Worm (Caenorhabditis elegans) whole organism, young adult: Measurements from ENCODE around the gene K02E2.7.
A peak's percentile ranks its signal among the peaks of the same experiment; 100 is the strongest.

Experiments used
- B0336.3 ChIP-seq: fragments of 200-800 bp; sonication (Bioruptor generic); IDR thresholded peaks from 2 replicates; pipeline ENCODE4 v1.3.6; 2022; ENCODE audit warnings: missing genetic modification characterization, missing compliant biosample characterization
- C06A6.2 ChIP-seq: fragments of 200-800 bp; sonication (Bioruptor generic); conservative IDR thresholded peaks from 2 replicates; pipeline ENCODE4 v1.3.6; 2022; ENCODE audit warnings: missing genetic modification characterization, missing compliant biosample characterization
- F57C9.4 ChIP-seq: sonication (generic microtip); optimal IDR thresholded peaks from 2 replicates; lab custom pipeline; 2017; ENCODE audit warnings: mild to moderate bottlenecking, missing genetic modification characterization, missing compliant biosample characterization
- K11D2.4 ChIP-seq: fragments of 200-800 bp; sonication (Bioruptor generic); IDR thresholded peaks from 2 replicates; pipeline ENCODE4 v1.3.6; 2022; ENCODE audit warnings: missing genetic modification reagents, missing genetic modification characterization, missing compliant biosample characterization
- T26A5.8 ChIP-seq: sonication (generic microtip); optimal IDR thresholded peaks from 2 replicates; lab custom pipeline; 2016; ENCODE audit warnings: missing genetic modification characterization, missing compliant biosample characterization
- Y53G8AR.9 ChIP-seq: fragments of 200-800 bp; sonication (Bioruptor generic); conservative IDR thresholded peaks from 2 replicates; pipeline ENCODE4 v1.3.6; 2022; ENCODE audit warnings: missing genetic modification reagents, missing genetic modification characterization, missing compliant biosample characterization
- Y67H2A.10 ChIP-seq: fragments of 200-800 bp; sonication (Bioruptor generic); conservative IDR thresholded peaks from 2 replicates; pipeline ENCODE4 v1.3.6; 2022; ENCODE audit warnings: missing genetic modification reagents, missing genetic modification characterization, missing compliant biosample characterization
- Y95B8A.8 ChIP-seq: fragments of 200-800 bp; sonication (Bioruptor generic); IDR thresholded peaks from 2 replicates; pipeline ENCODE4 v1.3.6; 2022; ENCODE audit warnings: missing genetic modification reagents, missing genetic modification characterization, missing compliant biosample characterization
- ZK185.1 ChIP-seq: sonication (generic microtip); optimal IDR thresholded peaks from 2 replicates; lab custom pipeline; 2016; ENCODE audit warnings: mild to moderate bottlenecking, missing genetic modification characterization, missing compliant biosample characterization; ENCODE audit not compliant: poor library complexity, severe bottlenecking
- ama-1 ChIP-seq, 3 experiments: fragments of 150-350 bp in 1 of 3; sonication (generic microtip) in 2 of 3; optimal IDR thresholded peaks; 2 replicates each; lab custom pipeline; 2014 to 2018; ENCODE audit warnings: missing biosample characterization in 2 of 3, missing genetic modification characterization in 2 of 3, missing genetic modification reagents in 2 of 3
- aptf-3 ChIP-seq: fragments of 200-800 bp; sonication (Bioruptor generic); IDR thresholded peaks from 2 replicates; pipeline ENCODE4 v1.3.6; 2022; ENCODE audit warnings: missing genetic modification characterization, missing compliant biosample characterization
- atf-7 ChIP-seq: sonication (generic microtip); optimal IDR thresholded peaks from 2 replicates; lab custom pipeline; 2017; ENCODE audit warnings: mild to moderate bottlenecking, missing genetic modification characterization, missing compliant biosample characterization
- attf-5 ChIP-seq: fragments of 200-800 bp; sonication (Bioruptor generic); optimal IDR thresholded peaks from 2 replicates; lab custom pipeline; 2018; ENCODE audit warnings: mild to moderate bottlenecking, missing genetic modification characterization, missing compliant biosample characterization
- cebp-1 ChIP-seq, 2 experiments: fragments of 200-800 bp in 1 of 2; sonication (Bioruptor generic) in 1 of 2; sonication (generic microtip) in 1 of 2; IDR thresholded peaks in 1 of 2; optimal IDR thresholded peaks in 1 of 2; 2 replicates each; pipeline versions ENCODE4 v1.3.6 to Lab custom; 2017 to 2022; ENCODE audit warnings: missing compliant biosample characterization in 2 of 2, missing genetic modification characterization in 2 of 2, mild to moderate bottlenecking in 1 of 2, missing genetic modification reagents in 1 of 2, moderate library complexity in 1 of 2
- ceh-27 ChIP-seq: fragments of 200-800 bp; sonication (Bioruptor generic); optimal IDR thresholded peaks from 2 replicates; lab custom pipeline; 2018; ENCODE audit warnings: mild to moderate bottlenecking, missing genetic modification characterization, moderate library complexity, missing compliant biosample characterization
- ceh-79 ChIP-seq: sonication (generic microtip); optimal IDR thresholded peaks from 2 replicates; lab custom pipeline; 2017; ENCODE audit warnings: mild to moderate bottlenecking, missing genetic modification characterization, missing compliant biosample characterization
- ceh-91 ChIP-seq: fragments of 200-800 bp; sonication (Bioruptor generic); IDR thresholded peaks from 2 replicates; pipeline ENCODE4 v1.3.6; 2022; ENCODE audit warnings: missing genetic modification reagents, missing genetic modification characterization, missing compliant biosample characterization
- chd-7 ChIP-seq: sonication (generic microtip); optimal IDR thresholded peaks from 2 replicates; lab custom pipeline; 2016; ENCODE audit warnings: mild to moderate bottlenecking, missing genetic modification characterization, moderate library complexity, missing compliant biosample characterization
- dox-1 ChIP-seq: fragments of 200-800 bp; sonication (Bioruptor generic); IDR thresholded peaks from 2 replicates; pipeline ENCODE4 v1.3.6; 2022; ENCODE audit warnings: missing genetic modification reagents, missing genetic modification characterization, missing compliant biosample characterization
- efl-1 ChIP-seq: fragments of 150-350 bp; optimal IDR thresholded peaks from 2 replicates; lab custom pipeline; 2014; ENCODE audit warnings: missing biosample characterization, missing genetic modification reagents, missing genetic modification characterization
- egl-44 ChIP-seq: fragments of 200-800 bp; sonication (Bioruptor generic); IDR thresholded peaks from 2 replicates; pipeline ENCODE4 v1.3.6; 2022; ENCODE audit warnings: missing genetic modification reagents, missing genetic modification characterization, missing compliant biosample characterization
- ets-4 ChIP-seq: fragments of 200-800 bp; sonication (Bioruptor generic); optimal IDR thresholded peaks from 2 replicates; lab custom pipeline; 2018; ENCODE audit warnings: mild to moderate bottlenecking, missing genetic modification characterization, missing compliant biosample characterization
- hlh-26 ChIP-seq: fragments of 200-800 bp; sonication (Bioruptor generic); conservative IDR thresholded peaks from 2 replicates; pipeline ENCODE4 v1.3.6; 2022; ENCODE audit warnings: missing genetic modification reagents, missing genetic modification characterization, missing compliant biosample characterization
- hmg-1.2 ChIP-seq: fragments of 200-800 bp; sonication (Bioruptor generic); IDR thresholded peaks from 2 replicates; pipeline ENCODE4 v1.3.6; 2022; ENCODE audit warnings: missing genetic modification reagents, missing genetic modification characterization, missing compliant biosample characterization
- let-526 ChIP-seq: fragments of 200-800 bp; sonication (Bioruptor generic); IDR thresholded peaks from 2 replicates; pipeline ENCODE4 v1.3.6; 2022; ENCODE audit warnings: missing genetic modification reagents, missing genetic modification characterization, missing compliant biosample characterization
- lin-54 ChIP-seq: fragments of 200-800 bp; sonication (Bioruptor generic); optimal IDR thresholded peaks from 2 replicates; lab custom pipeline; 2018; ENCODE audit warnings: mild to moderate bottlenecking, missing genetic modification characterization, missing compliant biosample characterization
- madf-8 ChIP-seq: fragments of 200-800 bp; sonication (Bioruptor generic); conservative IDR thresholded peaks from 2 replicates; pipeline ENCODE4 v1.3.6; 2022; ENCODE audit warnings: missing genetic modification reagents, missing genetic modification characterization, missing compliant biosample characterization
- nfya-1 ChIP-seq: sonication (generic microtip); optimal IDR thresholded peaks from 2 replicates; lab custom pipeline; 2017; ENCODE audit warnings: antibody characterized with exemption, missing compliant biosample characterization, missing genetic modification characterization, borderline replicate concordance; ENCODE audit not compliant: insufficient read depth
- nfyb-1 ChIP-seq: fragments of 200-800 bp; sonication (Bioruptor generic); IDR thresholded peaks from 2 replicates; pipeline ENCODE4 v1.3.6; 2022; ENCODE audit warnings: missing genetic modification reagents, missing genetic modification characterization, missing compliant biosample characterization
- nhr-80 ChIP-seq: sonication (generic microtip); optimal IDR thresholded peaks from 2 replicates; lab custom pipeline; 2016; ENCODE audit warnings: missing genetic modification characterization, missing compliant biosample characterization
- pbrm-1 ChIP-seq: fragments of 200-800 bp; sonication (Bioruptor generic); IDR thresholded peaks from 2 replicates; pipeline ENCODE4 v1.3.6; 2022; ENCODE audit warnings: missing genetic modification reagents, missing genetic modification characterization, missing compliant biosample characterization
- rcor-1 ChIP-seq: fragments of 200-800 bp; sonication (Bioruptor generic); IDR thresholded peaks from 2 replicates; pipeline ENCODE4 v1.3.6; 2022; ENCODE audit warnings: missing genetic modification reagents, missing genetic modification characterization, missing compliant biosample characterization
- rpc-1 ChIP-seq, 2 experiments: fragments of 150-350 bp in 1 of 2; sonication (generic microtip) in 1 of 2; optimal IDR thresholded peaks; 2 replicates each; lab custom pipeline; 2014 to 2018; ENCODE audit warnings: missing biosample characterization in 1 of 2, missing genetic modification characterization in 1 of 2, missing genetic modification reagents in 1 of 2, missing genotype in 1 of 2
- snpc-1.3 ChIP-seq: sonication (generic microtip); optimal IDR thresholded peaks from 2 replicates; lab custom pipeline; 2017; ENCODE audit warnings: missing genetic modification characterization, mild to moderate bottlenecking, missing compliant biosample characterization, antibody characterized with exemption, moderate library complexity, missing genotype, missing genetic modification reagents; ENCODE audit not compliant: insufficient read depth
- somi-1 ChIP-seq: fragments of 200-800 bp; sonication (Bioruptor generic); optimal IDR thresholded peaks from 2 replicates; lab custom pipeline; 2018; ENCODE audit warnings: mild to moderate bottlenecking, missing genetic modification characterization, missing compliant biosample characterization
- ztf-26 ChIP-seq: sonication (generic microtip); optimal IDR thresholded peaks from 2 replicates; lab custom pipeline; 2017; ENCODE audit warnings: missing genetic modification characterization, missing compliant biosample characterization
- ztf-3 ChIP-seq: fragments of 200-800 bp; sonication (Bioruptor generic); optimal IDR thresholded peaks from 2 replicates; lab custom pipeline; 2018; ENCODE audit warnings: mild to moderate bottlenecking, missing genetic modification characterization, missing compliant biosample characterization

K02E2.7 gene

DNA sequence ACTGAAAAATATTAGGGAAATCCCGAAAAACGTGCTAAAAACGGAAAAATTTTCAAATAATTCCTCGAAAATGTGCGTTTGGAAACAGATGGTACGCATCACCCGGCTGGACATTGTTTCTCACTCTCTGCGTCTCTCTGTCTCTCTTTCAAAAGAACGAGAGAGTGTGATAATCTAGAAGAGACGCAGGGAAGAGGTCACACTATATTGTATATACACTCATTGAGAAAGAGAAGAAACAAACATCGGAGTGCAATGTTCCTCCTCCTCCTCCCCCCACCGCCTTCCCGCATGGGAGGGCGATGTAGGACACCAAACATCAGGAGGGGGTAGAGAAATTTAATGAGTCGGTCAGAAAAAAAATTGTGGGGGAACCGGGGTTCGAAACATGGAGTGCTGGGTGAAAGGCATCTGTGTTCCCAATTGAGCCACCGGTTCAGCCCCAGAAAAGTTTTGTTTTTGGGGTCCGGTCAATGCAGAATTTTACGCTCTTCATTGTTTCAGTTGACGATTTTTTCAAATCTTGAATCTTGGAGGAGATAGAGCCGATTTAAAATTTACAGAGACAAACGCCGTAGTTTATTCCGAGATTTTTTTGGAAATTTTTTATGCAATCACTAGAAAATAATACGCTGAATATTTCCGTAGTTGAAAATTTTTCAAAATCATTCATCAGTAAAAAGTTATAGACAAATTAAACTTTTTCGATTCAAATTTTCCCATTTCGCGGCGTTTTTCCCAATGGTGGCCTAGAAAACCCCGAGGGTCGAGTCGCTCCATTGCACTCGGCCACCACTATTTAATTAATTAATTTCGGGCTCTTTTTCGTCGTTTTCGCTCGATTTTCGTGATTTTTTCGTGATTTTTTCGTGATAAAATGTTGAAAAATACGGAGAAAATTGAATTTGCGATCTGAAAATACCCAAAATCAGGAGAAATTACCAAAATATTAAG is 37.7 kb upstream of the K02E2.7 start (continued):
- no peak for TF ChIP-seq cebp-1 (GFP tag; IDR thresholded peaks at IDR 0.05; lab: Robert Waterston, UW)
- TF ChIP-seq cebp-1 (tag; optimal IDR thresholded peaks at IDR 0.05; lab: Kevin White, UChicago) = peak; percentile 33
- TF ChIP-seq F57C9.4 (tag; lab: Kevin White, UChicago) = no peak

DNA sequence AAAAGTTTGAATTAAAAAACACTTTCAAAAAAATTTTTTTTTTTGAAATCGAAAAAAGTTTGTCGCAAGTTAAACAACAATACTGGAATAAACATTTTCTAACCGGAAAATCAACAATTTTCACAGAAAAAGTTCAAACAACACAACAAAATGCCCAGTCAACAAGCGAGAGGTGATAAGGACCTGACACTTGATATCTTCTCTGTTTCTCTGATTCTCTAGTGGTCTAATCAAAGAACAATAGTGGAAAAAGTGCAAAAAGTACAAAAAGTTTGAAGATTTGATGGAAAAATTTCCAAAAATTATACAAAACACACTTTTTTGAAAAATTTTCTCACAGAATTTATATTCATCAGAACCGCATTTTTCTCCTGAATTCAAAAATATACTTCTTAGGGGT is 36.6 kb upstream of the K02E2.7 start:
- TF ChIP-seq dox-1 (GFP tag; lab: Robert Waterston, UW) = no peak
- TF ChIP-seq nhr-80 (tag; lab: Kevin White, UChicago) = peak; percentile 29
- TF ChIP-seq, all 124 proteins: peak for 1

- TF ChIP-seq nfya-1 = no peak
- no peak for TF ChIP-seq ZK185.1
Observed at ce11 chrV:20422738-20423137, 35.9 kb upstream of the K02E2.7 start.

DNA sequence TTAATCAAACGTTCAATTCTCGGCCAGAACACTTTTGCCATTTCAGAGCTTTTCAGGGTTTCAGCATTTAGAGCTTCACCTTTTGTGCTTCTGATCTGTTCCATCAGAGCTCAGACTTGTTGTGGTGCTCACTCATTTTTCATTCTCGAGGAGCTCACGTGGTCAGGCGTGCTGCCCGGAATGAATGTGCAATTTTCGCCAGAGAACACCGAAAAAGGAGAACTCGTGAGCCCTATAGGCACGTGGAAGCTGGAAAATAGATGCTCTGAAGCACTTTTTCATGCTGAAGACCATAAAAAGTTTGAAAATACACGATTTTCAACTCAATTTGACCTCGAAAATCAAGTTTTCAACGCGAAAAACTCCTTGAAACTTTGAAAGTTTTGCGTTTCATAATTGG is 32.8 kb upstream of the K02E2.7 start:
- TF ChIP-seq atf-7 (no peak), rpc-1 (optimal IDR thresholded peaks at IDR 0.05; lab: Kevin White, UChicago) (no peak), rpc-1 (tag; optimal IDR thresholded peaks at IDR 0.05; lab: Kevin White, UChicago) (no peak), Y95B8A.8 (GFP tag; lab: Robert Waterston, UW) (0 out of 2 replicates have a peak, but pooled peaks have one; percentile 37), rcor-1 (GFP tag; lab: Robert Waterston, UW) (no peak), ztf-3 (GFP tag; lab: Kevin White, UChicago) (no peak), efl-1 (GFP tag; lab: Kevin White, UChicago) (no peak), snpc-1.3 (no peak), ceh-91 (GFP tag; lab: Robert Waterston, UW) (no peak), cebp-1 (GFP tag; IDR thresholded peaks at IDR 0.05; lab: Robert Waterston, UW) (no peak), cebp-1 (tag; optimal IDR thresholded peaks at IDR 0.05; lab: Kevin White, UChicago) (peak; percentile 7), ceh-79 (tag; lab: Kevin White, UChicago) (no peak), ama-1 (optimal IDR thresholded peaks at IDR 0.05; lab: Kevin White, UChicago) (no peak), ama-1 (GFP tag; optimal IDR thresholded peaks at IDR 0.05; lab: Kevin White, UChicago) (no peak), madf-8 (no peak)

- TF ChIP-seq somi-1 (GFP tag; lab: Kevin White, UChicago) = peak; percentile 56
- 0 out of 2 replicates have a peak, but pooled peaks have one; percentile 41 for TF ChIP-seq egl-44 (GFP tag; lab: Robert Waterston, UW)
- no peak for TF ChIP-seq T26A5.8 (tag; lab: Kevin White, UChicago)
- TF ChIP-seq cebp-1 (GFP tag; IDR thresholded peaks at IDR 0.05; lab: Robert Waterston, UW) = peak; percentile 51; the same call in 1 of the 2 replicates
- peak; percentile 87 for TF ChIP-seq cebp-1 (tag; optimal IDR thresholded peaks at IDR 0.05; lab: Kevin White, UChicago)
- TF ChIP-seq K11D2.4 (GFP tag; lab: Robert Waterston, UW) = 0 out of 2 replicates have a peak, but pooled peaks have one; percentile 48
- no peak for TF ChIP-seq ztf-26 (tag; lab: Kevin White, UChicago)
- TF ChIP-seq C06A6.2 (GFP tag; lab: Robert Waterston, UW) = peak; percentile 54; the same call in 1 of the 2 replicates
- TF ChIP-seq nfyb-1 (GFP tag; lab: Robert Waterston, UW) = peak; percentile 42; the same call in 1 of the 2 replicates
- TF ChIP-seq attf-5 (GFP tag; lab: Kevin White, UChicago) = peak; percentile 51
- TF ChIP-seq let-526 (GFP tag; lab: Robert Waterston, UW) = peak; percentile 66; the same call in 1 of the 2 replicates
- TF ChIP-seq dox-1 (GFP tag; lab: Robert Waterston, UW) = peak; percentile 62
- peak; percentile 61 for TF ChIP-seq chd-7 (tag; lab: Kevin White, UChicago)
- peak; percentile 51; the same call in 1 of the 2 replicates for TF ChIP-seq pbrm-1 (GFP tag; lab: Robert Waterston, UW)
- peak; percentile 63 for TF ChIP-seq nhr-80 (tag; lab: Kevin White, UChicago)
- peak; percentile 64; the same call in 1 of the 2 replicates for TF ChIP-seq Y53G8AR.9 (GFP tag; lab: Robert Waterston, UW)
- TF ChIP-seq B0336.3 (GFP tag; lab: Robert Waterston, UW) = peak; percentile 45; the same call in 1 of the 2 replicates
- 0 out of 2 replicates have a peak, but pooled peaks have one; percentile 28 for TF ChIP-seq Y67H2A.10 (GFP tag; lab: Robert Waterston, UW)
- TF ChIP-seq ets-4 = peak; percentile 32
- TF ChIP-seq ceh-27 (GFP tag; lab: Kevin White, UChicago) = peak; percentile 12
- no peak for TF ChIP-seq hlh-26 (GFP tag; lab: Robert Waterston, UW)
- TF ChIP-seq hmg-1.2 (GFP tag; lab: Robert Waterston, UW) = 0 out of 2 replicates have a peak, but pooled peaks have one; percentile 22
- TF ChIP-seq aptf-3 (GFP tag; lab: Robert Waterston, UW) = no peak
- TF ChIP-seq lin-54 (GFP tag; lab: Kevin White, UChicago) = peak; percentile 16
Observed at ce11 chrV:20418768-20419167, 31.9 kb upstream of the K02E2.7 start.
